Worm (Caenorhabditis elegans): Measurements from ENCODE around the gene mdt-8.

ce11 chrII:11526954-11527353 lies 6.7 kb downstream of the mdt-8 start, which contains the start of gene age-1:
- TF ChIP-seq ets-7 (tag; optimal IDR thresholded peaks at IDR 0.05) (no peak), flt-1 (GFP tag; IDR thresholded peaks at IDR 0.05) (no peak), ceh-13 (GFP tag; optimal IDR thresholded peaks at IDR 0.05) (no peak)

Data from whole organism, early embryonic.